Fruit fly (Drosophila melanogaster) whole organism, embryonic: Measurements from ENCODE around the gene SCAR.

Experiments
- Adf1 ChIP-seq: fragments of 200-800 bp; sonication (Bioruptor generic); IDR thresholded peaks from 2 replicates; pipeline ENCODE4 v1.3.6; 2022; ENCODE audit warnings: missing biosample characterization, missing genetic modification characterization
- CG11247 ChIP-seq: fragments of 200-800 bp; sonication (Bioruptor generic); IDR thresholded peaks from 2 replicates; pipeline ENCODE4 v1.3.6; 2022; ENCODE audit warnings: missing biosample characterization, missing genetic modification characterization
- CG13296 ChIP-seq: fragments of 200-800 bp; sonication (Bioruptor generic); optimal IDR thresholded peaks from 3 replicates; lab custom pipeline; 2018; ENCODE audit warnings: missing biosample characterization, mild to moderate bottlenecking, missing genetic modification characterization
- CG14050 ChIP-seq: fragments of 200-800 bp; sonication (Bioruptor generic); IDR thresholded peaks from 3 replicates; pipeline ENCODE4 v1.3.6; 2022; ENCODE audit warnings: missing biosample characterization, missing genetic modification characterization
- CG15601 ChIP-seq: fragments of 200-800 bp; sonication (Bioruptor generic); optimal IDR thresholded peaks from 3 replicates; lab custom pipeline; 2019; ENCODE audit warnings: missing biosample characterization, mild to moderate bottlenecking, missing genetic modification characterization, moderate library complexity
- CG17359 ChIP-seq: fragments of 200-800 bp; sonication (Bioruptor generic); optimal IDR thresholded peaks from 3 replicates; lab custom pipeline; 2018; ENCODE audit warnings: missing biosample characterization, mild to moderate bottlenecking, missing genetic modification characterization, moderate library complexity
- CG17829 ChIP-seq: fragments of 200-800 bp; optimal IDR thresholded peaks from 2 replicates; lab custom pipeline; 2019; ENCODE audit warnings: missing biosample characterization, mild to moderate bottlenecking, missing genetic modification characterization, moderate library complexity
- CG30403 ChIP-seq: fragments of 200-800 bp; sonication (Bioruptor generic); optimal IDR thresholded peaks from 3 replicates; lab custom pipeline; 2016; ENCODE audit warnings: missing biosample characterization, missing genetic modification characterization
- CG31224 ChIP-seq: fragments of 200-800 bp; sonication (Bioruptor generic); IDR thresholded peaks from 2 replicates; pipeline ENCODE4 v1.3.6; 2022; ENCODE audit warnings: missing biosample characterization, missing genetic modification characterization
- CG42726 ChIP-seq: fragments of 200-800 bp; sonication (Bioruptor generic); IDR thresholded peaks from 2 replicates; pipeline ENCODE4 v1.3.6; 2022; ENCODE audit warnings: missing biosample characterization, missing genetic modification characterization; ENCODE audit not compliant: partially characterized antibody
- CG5953 ChIP-seq: fragments of 200-800 bp; sonication (Bioruptor generic); IDR thresholded peaks from 2 replicates; pipeline ENCODE4 v1.3.6; 2022; ENCODE audit warnings: missing biosample characterization, missing genetic modification characterization
- CG6813 ChIP-seq: fragments of 200-800 bp; sonication (Bioruptor generic); optimal IDR thresholded peaks from 2 replicates; lab custom pipeline; 2017; ENCODE audit warnings: missing biosample characterization, missing genetic modification characterization, mild to moderate bottlenecking, moderate library complexity, missing genetic modification reagents
- CG7928 ChIP-seq: fragments of 200-800 bp; sonication (Bioruptor generic); optimal IDR thresholded peaks from 2 replicates; lab custom pipeline; 2017; ENCODE audit warnings: missing biosample characterization, mild to moderate bottlenecking, missing genetic modification characterization
- CG8388 ChIP-seq: fragments of 200-800 bp; sonication (Bioruptor generic); optimal IDR thresholded peaks from 2 replicates; lab custom pipeline; 2019; ENCODE audit warnings: missing biosample characterization, mild to moderate bottlenecking, missing genetic modification characterization, moderate library complexity
- CG8765 ChIP-seq: fragments of 200-800 bp; sonication (Bioruptor generic); IDR thresholded peaks from 2 replicates; pipeline ENCODE4 v1.3.6; 2022; ENCODE audit warnings: missing biosample characterization, missing genetic modification characterization
- CG9215 ChIP-seq: fragments of 200-800 bp; sonication (Bioruptor generic); IDR thresholded peaks from 2 replicates; pipeline ENCODE4 v1.3.6; 2022; ENCODE audit warnings: missing biosample characterization, missing genetic modification characterization
- Dad ChIP-seq: fragments of 200-800 bp; sonication (Bioruptor generic); optimal IDR thresholded peaks from 3 replicates; lab custom pipeline; 2016; ENCODE audit warnings: missing biosample characterization, missing genetic modification characterization
- Dll ChIP-seq: fragments of 200-800 bp; sonication (Bioruptor generic); IDR thresholded peaks from 4 replicates; pipeline ENCODE4 v1.3.6; 2022; ENCODE audit warnings: missing biosample characterization, missing genetic modification characterization; ENCODE audit not compliant: partially characterized antibody
- Dref ChIP-seq: fragments of 200-800 bp; sonication (Bioruptor generic); IDR thresholded peaks from 2 replicates; pipeline ENCODE4 v1.3.6; 2022; ENCODE audit warnings: missing biosample characterization, missing genetic modification characterization
- E2f2 ChIP-seq: fragments of 200-800 bp; sonication (Bioruptor generic); IDR thresholded peaks from 2 replicates; pipeline ENCODE4 v1.3.6; 2022; ENCODE audit warnings: missing biosample characterization, missing genetic modification characterization
- Eip74EF ChIP-seq, 2 experiments: fragments of 200-800 bp in 1 of 2; fragments of >200 bp in 1 of 2; sonication (Bioruptor generic) in 1 of 2; optimal IDR thresholded peaks; 2 replicates each; lab custom pipeline; 2017 to 2019; ENCODE audit warnings: missing biosample characterization in 2 of 2, missing genetic modification characterization in 2 of 2, mild to moderate bottlenecking in 1 of 2, moderate library complexity in 1 of 2
- Elba2 ChIP-seq: fragments of 200-800 bp; sonication (Bioruptor generic); optimal IDR thresholded peaks from 3 replicates; lab custom pipeline; 2016; ENCODE audit warnings: missing biosample characterization, missing genetic modification characterization
- HLHmδ ChIP-seq: fragments of 200-800 bp; sonication (Bioruptor generic); optimal IDR thresholded peaks from 2 replicates; lab custom pipeline; 2018; ENCODE audit warnings: missing biosample characterization, mild to moderate bottlenecking, missing genetic modification characterization, moderate library complexity
- Hr51 ChIP-seq, 2 experiments: fragments of 200-800 bp; sonication (Bioruptor generic); optimal IDR thresholded peaks; 2 replicates in 1 of 2; 3 replicates in 1 of 2; lab custom pipeline; 2016 to 2018; ENCODE audit warnings: missing biosample characterization in 2 of 2, missing genetic modification characterization in 2 of 2, mild to moderate bottlenecking in 1 of 2, moderate library complexity in 1 of 2
- Hsf ChIP-seq: fragments of 200-800 bp; sonication (Bioruptor generic); optimal IDR thresholded peaks from 3 replicates; lab custom pipeline; 2016; ENCODE audit warnings: missing biosample characterization, missing genetic modification characterization
- MBD-R2 ChIP-seq: fragments of 200-800 bp; sonication (Bioruptor generic); IDR thresholded peaks from 2 replicates; pipeline ENCODE4 v1.3.6; 2022; ENCODE audit warnings: missing biosample characterization, missing genetic modification characterization
- Max ChIP-seq: fragments of 200-800 bp; sonication (Bioruptor generic); optimal IDR thresholded peaks from 2 replicates; lab custom pipeline; 2016; ENCODE audit warnings: missing biosample characterization, mild to moderate bottlenecking, missing genetic modification characterization
- Rfx ChIP-seq: fragments of 200-800 bp; sonication (Bioruptor generic); IDR thresholded peaks from 2 replicates; pipeline ENCODE4 v1.3.6; 2022; ENCODE audit warnings: missing biosample characterization, missing genetic modification characterization
- Side ChIP-seq: fragments of 200-800 bp; sonication (Bioruptor generic); optimal IDR thresholded peaks from 2 replicates; lab custom pipeline; 2016; ENCODE audit warnings: missing biosample characterization, missing genetic modification characterization
- Sin3A ChIP-seq: fragments of >200 bp; optimal IDR thresholded peaks from 2 replicates; lab custom pipeline; 2018
- Xbp1 ChIP-seq: fragments of 200-800 bp; sonication (Bioruptor generic); optimal IDR thresholded peaks from 3 replicates; lab custom pipeline; 2016; ENCODE audit warnings: missing biosample characterization, mild to moderate bottlenecking, missing genetic modification characterization
- ac ChIP-seq: fragments of 200-800 bp; sonication (Bioruptor generic); optimal IDR thresholded peaks from 3 replicates; lab custom pipeline; 2017; ENCODE audit warnings: missing biosample characterization, mild to moderate bottlenecking, missing genetic modification characterization
- bab2 ChIP-seq: fragments of 200-800 bp; sonication (Bioruptor generic); optimal IDR thresholded peaks from 2 replicates; lab custom pipeline; 2016; ENCODE audit warnings: missing biosample characterization, missing genetic modification characterization
- cato ChIP-seq: fragments of 200-800 bp; sonication (Bioruptor generic); optimal IDR thresholded peaks from 2 replicates; lab custom pipeline; 2016; ENCODE audit warnings: missing biosample characterization, missing genetic modification characterization, borderline replicate concordance
- croc ChIP-seq: fragments of 200-800 bp; sonication (Bioruptor generic); conservative IDR thresholded peaks from 3 replicates; pipeline ENCODE4 v1.3.6; 2022; ENCODE audit warnings: missing biosample characterization, missing genetic modification characterization
- dimm ChIP-seq: fragments of 200-800 bp; sonication (Bioruptor generic); IDR thresholded peaks from 2 replicates; pipeline ENCODE4 v1.3.6; 2022; ENCODE audit warnings: missing biosample characterization, missing genetic modification characterization
- eyg ChIP-seq: fragments of 200-800 bp; sonication (Bioruptor generic); optimal IDR thresholded peaks from 3 replicates; lab custom pipeline; 2016; ENCODE audit warnings: missing biosample characterization, missing genetic modification characterization
- fru ChIP-seq: fragments of >200 bp; optimal IDR thresholded peaks from 2 replicates; lab custom pipeline; 2017
- ftz-f1 ChIP-seq: fragments of 200-800 bp; sonication (Bioruptor generic); optimal IDR thresholded peaks from 2 replicates; lab custom pipeline; 2016; ENCODE audit warnings: missing biosample characterization, missing genetic modification characterization
- gem ChIP-seq: fragments of 200-800 bp; sonication (Bioruptor generic); optimal IDR thresholded peaks from 2 replicates; lab custom pipeline; 2019; ENCODE audit warnings: missing biosample characterization, mild to moderate bottlenecking, missing genetic modification characterization, moderate library complexity
- gro ChIP-seq: fragments of 200-800 bp; sonication (Bioruptor generic); optimal IDR thresholded peaks from 2 replicates; lab custom pipeline; 2016; ENCODE audit warnings: missing biosample characterization, missing genetic modification characterization
- knrl ChIP-seq: fragments of 200-800 bp; sonication (Bioruptor generic); IDR thresholded peaks from 3 replicates; pipeline ENCODE4 v1.3.6; 2022; ENCODE audit warnings: missing biosample characterization, missing genetic modification characterization; ENCODE audit not compliant: partially characterized antibody
- lilli ChIP-seq: fragments of 200-800 bp; sonication (Bioruptor generic); optimal IDR thresholded peaks from 3 replicates; lab custom pipeline; 2016; ENCODE audit warnings: missing biosample characterization, missing genetic modification characterization
- maf-S ChIP-seq: fragments of 200-800 bp; sonication (Bioruptor generic); optimal IDR thresholded peaks from 2 replicates; lab custom pipeline; 2016; ENCODE audit warnings: missing biosample characterization, missing genetic modification characterization
- mld ChIP-seq: fragments of 200-800 bp; sonication (Bioruptor generic); IDR thresholded peaks from 3 replicates; pipeline ENCODE4 v1.3.6; 2022; ENCODE audit warnings: missing biosample characterization, missing genetic modification characterization; ENCODE audit not compliant: partially characterized antibody
- nerfin-1 ChIP-seq: fragments of 200-800 bp; sonication (Bioruptor generic); optimal IDR thresholded peaks from 3 replicates; lab custom pipeline; 2019; ENCODE audit warnings: missing biosample characterization, mild to moderate bottlenecking, missing genetic modification characterization, moderate library complexity
- sd ChIP-seq: fragments of 200-800 bp; sonication (Bioruptor generic); optimal IDR thresholded peaks from 3 replicates; lab custom pipeline; 2018; ENCODE audit warnings: missing biosample characterization, mild to moderate bottlenecking, missing genetic modification characterization, moderate library complexity
- slbo ChIP-seq: fragments of 200-800 bp; sonication (Bioruptor generic); IDR thresholded peaks from 2 replicates; pipeline ENCODE4 v1.3.6; 2022; ENCODE audit warnings: missing biosample characterization, missing genetic modification characterization
- tin ChIP-seq: fragments of 200-800 bp; sonication (Bioruptor generic); optimal IDR thresholded peaks from 3 replicates; lab custom pipeline; 2016; ENCODE audit warnings: missing biosample characterization, missing genetic modification characterization
- vfl ChIP-seq: fragments of 200-800 bp; sonication (Bioruptor generic); optimal IDR thresholded peaks from 2 replicates; lab custom pipeline; 2016; ENCODE audit warnings: missing biosample characterization, missing genetic modification characterization
- wor ChIP-seq: fragments of 200-800 bp; sonication (Bioruptor generic); IDR thresholded peaks from 2 replicates; pipeline ENCODE4 v1.3.6; 2022; ENCODE audit warnings: missing biosample characterization, missing genetic modification characterization
- zen2 ChIP-seq: fragments of 200-800 bp; sonication (Bioruptor generic); IDR thresholded peaks from 3 replicates; pipeline ENCODE4 v1.3.6; 2022; ENCODE audit warnings: missing biosample characterization, missing genetic modification characterization; ENCODE audit not compliant: partially characterized antibody

Gene SCAR

dm6 chr2L:10964493-10964892 is 12.1 kb upstream of the SCAR start (continued):
- TF ChIP-seq CG8388 (GFP tag; lab: Kevin White, UChicago), result peak; percentile 24
- no peak for TF ChIP-seq zen2 (GFP tag; lab: Robert Waterston, UW)
- peak in 1 of 2 experiments; percentile 92 for TF ChIP-seq Eip74EF (GFP tag; optimal IDR thresholded peaks at IDR 0.05; lab: Kevin White, UChicago)
- no peak for TF ChIP-seq cato (GFP tag; lab: Kevin White, UChicago)
- TF ChIP-seq CG7928, result no peak
- TF ChIP-seq wor (GFP tag; lab: Robert Waterston, UW), result no peak
- TF ChIP-seq CG6813 (GFP tag; lab: Kevin White, UChicago), result no peak
- no peak for TF ChIP-seq lilli
- TF ChIP-seq Adf1 (GFP tag; lab: Robert Waterston, UW), result no peak
- TF ChIP-seq HLHmδ (GFP tag; lab: Kevin White, UChicago), result no peak
- TF ChIP-seq Side (GFP tag; lab: Kevin White, UChicago), result no peak
- no peak for TF ChIP-seq bab2 (GFP tag; lab: Kevin White, UChicago)
- TF ChIP-seq E2f2 (GFP tag; lab: Robert Waterston, UW), result no peak; the same call in 1 of the 2 replicates
- TF ChIP-seq slbo (GFP tag; lab: Robert Waterston, UW), result no peak
- no peak for TF ChIP-seq CG13296 (GFP tag; lab: Kevin White, UChicago)
- TF ChIP-seq Dref (GFP tag; lab: Robert Waterston, UW), result no peak
- no peak for TF ChIP-seq CG30403 (GFP tag; lab: Kevin White, UChicago)
- no peak for TF ChIP-seq CG5953 (GFP tag; lab: Robert Waterston, UW)
- no peak for TF ChIP-seq Dad (GFP tag; lab: Kevin White, UChicago)
- no peak for TF ChIP-seq Dll (GFP tag; lab: Robert Waterston, UW)
- no peak for TF ChIP-seq tin (GFP tag; lab: Kevin White, UChicago)
- TF ChIP-seq gro, result no peak
- no peak for TF ChIP-seq CG14050 (GFP tag; lab: Robert Waterston, UW)
- TF ChIP-seq CG42726, result no peak
- no peak for TF ChIP-seq mld (GFP tag; lab: Robert Waterston, UW)
- TF ChIP-seq CG8765 (GFP tag; lab: Robert Waterston, UW), result no peak
- TF ChIP-seq nerfin-1, result peak; percentile 32
- no peak for TF ChIP-seq croc (GFP tag; lab: Robert Waterston, UW)
- no peak for TF ChIP-seq Rfx
- no peak for TF ChIP-seq CG31224 (GFP tag; lab: Robert Waterston, UW)
- peak; percentile 36 for TF ChIP-seq CG15601
- TF ChIP-seq gem (tag; lab: Kevin White, UChicago), result peak; percentile 33
- no peak for TF ChIP-seq Elba2 (GFP tag; lab: Kevin White, UChicago)
- no peak for TF ChIP-seq CG9215 (GFP tag; lab: Robert Waterston, UW)
- no peak for TF ChIP-seq ftz-f1
- no peak for TF ChIP-seq Max (GFP tag; lab: Kevin White, UChicago)
- TF ChIP-seq Hsf (GFP tag; lab: Kevin White, UChicago), result peak; percentile 4
- TF ChIP-seq eyg (GFP tag; lab: Kevin White, UChicago), result no peak
- no peak for TF ChIP-seq Xbp1
- TF ChIP-seq dimm (GFP tag; lab: Robert Waterston, UW), result no peak
- peak; percentile 92 for TF ChIP-seq sd (tag; lab: Kevin White, UChicago)
- TF ChIP-seq fru (lab: Kevin White, UChicago), result no peak
- TF ChIP-seq MBD-R2 (GFP tag; lab: Robert Waterston, UW), result peak; percentile 36; the same call in 1 of the 2 replicates
- peak; percentile 61 for TF ChIP-seq CG17829 (tag; lab: Kevin White, UChicago)
- no peak for TF ChIP-seq Sin3A (lab: Kevin White, UChicago)
- peak; percentile 64; the same call in 1 of the 3 replicates for TF ChIP-seq knrl
- TF ChIP-seq vfl (GFP tag; lab: Kevin White, UChicago), result no peak
- TF ChIP-seq ac (GFP tag; lab: Kevin White, UChicago), result no peak
- TF ChIP-seq CG11247 (GFP tag; lab: Robert Waterston, UW), result no peak
- no peak for TF ChIP-seq Hr51 (GFP tag; optimal IDR thresholded peaks at IDR 0.05; lab: Kevin White, UChicago)
- TF ChIP-seq CG17359, result peak; percentile 6
- TF ChIP-seq maf-S (GFP tag; lab: Kevin White, UChicago), result no peak
